Fruit fly (Drosophila melanogaster) whole organism, embryonic: ENCODE results near the gene Polr3E.
A peak's percentile ranks its signal among the peaks of the same experiment; 100 is the strongest.

Experiments
- Atf-2 ChIP-seq: fragments of 200-800 bp; sonication (Bioruptor generic); optimal IDR thresholded peaks from 2 replicates; lab custom pipeline; 2016; ENCODE audit warnings: missing biosample characterization, missing genetic modification characterization
- BEAF-32 ChIP-seq: fragments of 200-800 bp; sonication (Bioruptor generic); optimal IDR thresholded peaks from 3 replicates; lab custom pipeline; 2017; ENCODE audit warnings: missing biosample characterization, missing genetic modification characterization, mild to moderate bottlenecking, moderate library complexity, missing genetic modification reagents
- Blimp-1 ChIP-seq: fragments of 200-800 bp; sonication (Bioruptor generic); optimal IDR thresholded peaks from 3 replicates; lab custom pipeline; 2018; ENCODE audit warnings: missing biosample characterization, missing genetic modification characterization, mild to moderate bottlenecking, moderate library complexity, missing genetic modification reagents
- CG10565 ChIP-seq: fragments of 200-800 bp; sonication (Bioruptor generic); optimal IDR thresholded peaks from 3 replicates; lab custom pipeline; 2016; ENCODE audit warnings: missing biosample characterization, mild to moderate bottlenecking, missing genetic modification characterization
- CG1233 ChIP-seq: fragments of 200-800 bp; sonication (Bioruptor generic); optimal IDR thresholded peaks from 4 replicates; lab custom pipeline; 2018; ENCODE audit warnings: missing biosample characterization, mild to moderate bottlenecking, missing genetic modification characterization
- CG12659 ChIP-seq: fragments of 200-800 bp; sonication (Bioruptor generic); optimal IDR thresholded peaks from 3 replicates; lab custom pipeline; 2017; ENCODE audit warnings: mild to moderate bottlenecking, missing biosample characterization, missing genetic modification reagents, missing genetic modification characterization
- CG13123 ChIP-seq: fragments of 200-800 bp; sonication (Bioruptor generic); optimal IDR thresholded peaks from 2 replicates; lab custom pipeline; 2016; ENCODE audit warnings: missing biosample characterization, missing genetic modification characterization
- CG1602 ChIP-seq: fragments of 200-800 bp; sonication (Bioruptor generic); optimal IDR thresholded peaks from 3 replicates; lab custom pipeline; 2016; ENCODE audit warnings: missing biosample characterization, missing genetic modification characterization
- CG16779 ChIP-seq: fragments of 200-800 bp; sonication (Bioruptor generic); IDR thresholded peaks from 2 replicates; pipeline ENCODE4 v1.3.6; 2022; ENCODE audit warnings: missing biosample characterization, missing genetic modification characterization
- CG17359 ChIP-seq: fragments of 200-800 bp; sonication (Bioruptor generic); optimal IDR thresholded peaks from 3 replicates; lab custom pipeline; 2018; ENCODE audit warnings: missing biosample characterization, mild to moderate bottlenecking, missing genetic modification characterization, moderate library complexity
- CG17361 ChIP-seq: fragments of 200-800 bp; sonication (Bioruptor generic); IDR thresholded peaks from 3 replicates; pipeline ENCODE4 v1.3.6; 2022; ENCODE audit warnings: missing biosample characterization, missing genetic modification characterization
- CG17802 ChIP-seq: fragments of 200-800 bp; sonication (Bioruptor generic); optimal IDR thresholded peaks from 2 replicates; lab custom pipeline; 2018; ENCODE audit warnings: missing biosample characterization, mild to moderate bottlenecking, missing genetic modification characterization, moderate library complexity
- CG32772 ChIP-seq: fragments of 200-800 bp; sonication (Bioruptor generic); IDR thresholded peaks from 2 replicates; pipeline ENCODE4 v1.3.6; 2022; ENCODE audit warnings: missing biosample characterization, missing genetic modification characterization
- CG3726 ChIP-seq: fragments of 200-800 bp; sonication (Bioruptor generic); IDR thresholded peaks from 3 replicates; pipeline ENCODE4, ENCODE4 v1.3.6; 2022; ENCODE audit warnings: missing biosample characterization, missing genetic modification characterization
- CG4404 ChIP-seq: fragments of 200-800 bp; sonication (Bioruptor generic); IDR thresholded peaks from 2 replicates; pipeline ENCODE4 v1.3.6; 2022; ENCODE audit warnings: missing biosample characterization, missing genetic modification characterization
- CG5245 ChIP-seq: fragments of 200-800 bp; sonication (Bioruptor generic); optimal IDR thresholded peaks from 3 replicates; lab custom pipeline; 2016; ENCODE audit warnings: missing biosample characterization, missing genetic modification characterization
- CG6272 ChIP-seq: fragments of 200-800 bp; sonication (Bioruptor generic); IDR thresholded peaks from 2 replicates; pipeline ENCODE4 v1.3.6; 2022; ENCODE audit warnings: missing biosample characterization, missing genetic modification characterization
- CG6765 ChIP-seq: fragments of 200-800 bp; sonication (Bioruptor generic); optimal IDR thresholded peaks from 3 replicates; lab custom pipeline; 2017; ENCODE audit warnings: missing biosample characterization, mild to moderate bottlenecking, missing genetic modification characterization
- CG7745 ChIP-seq: fragments of 200-800 bp; sonication (Bioruptor generic); optimal IDR thresholded peaks from 2 replicates; lab custom pipeline; 2018; ENCODE audit warnings: missing biosample characterization, mild to moderate bottlenecking, missing genetic modification characterization, moderate library complexity
- CG9215 ChIP-seq: fragments of 200-800 bp; sonication (Bioruptor generic); IDR thresholded peaks from 2 replicates; pipeline ENCODE4 v1.3.6; 2022; ENCODE audit warnings: missing biosample characterization, missing genetic modification characterization
- CG9437 ChIP-seq: fragments of 200-800 bp; sonication (Bioruptor generic); optimal IDR thresholded peaks from 2 replicates; lab custom pipeline; 2018; ENCODE audit warnings: missing biosample characterization, mild to moderate bottlenecking, missing genetic modification characterization
- CTCF ChIP-seq: fragments of 200-800 bp; sonication (Bioruptor generic); optimal IDR thresholded peaks from 2 replicates; lab custom pipeline; 2017; ENCODE audit warnings: missing biosample characterization, mild to moderate bottlenecking, missing genetic modification characterization, moderate library complexity
- CoRest ChIP-seq: fragments of 200-800 bp; sonication (Bioruptor generic); optimal IDR thresholded peaks from 3 replicates; lab custom pipeline; 2018; ENCODE audit warnings: missing biosample characterization, mild to moderate bottlenecking, missing genetic modification characterization, moderate library complexity
- Drgx ChIP-seq: fragments of 200-800 bp; sonication (Bioruptor generic); IDR thresholded peaks from 2 replicates; pipeline ENCODE4 v1.3.6; 2022; ENCODE audit warnings: missing biosample characterization, missing genetic modification characterization
- Ets97D ChIP-seq: fragments of 200-800 bp; sonication (Bioruptor generic); optimal IDR thresholded peaks from 3 replicates; lab custom pipeline; 2016; ENCODE audit warnings: missing biosample characterization, missing genetic modification characterization
- HHEX ChIP-seq: fragments of 200-800 bp; sonication (Bioruptor generic); optimal IDR thresholded peaks from 3 replicates; lab custom pipeline; 2017; ENCODE audit warnings: missing biosample characterization, mild to moderate bottlenecking, missing genetic modification characterization, missing genetic modification reagents
- HmgD ChIP-seq: fragments of 200-800 bp; sonication (Bioruptor generic); optimal IDR thresholded peaks from 3 replicates; lab custom pipeline; 2016; ENCODE audit warnings: missing biosample characterization, missing genetic modification characterization
- Max ChIP-seq: fragments of 200-800 bp; sonication (Bioruptor generic); optimal IDR thresholded peaks from 2 replicates; lab custom pipeline; 2016; ENCODE audit warnings: missing biosample characterization, mild to moderate bottlenecking, missing genetic modification characterization
- Myb ChIP-seq: fragments of 200-800 bp; sonication (Bioruptor generic); optimal IDR thresholded peaks from 2 replicates; lab custom pipeline; 2016; ENCODE audit warnings: missing biosample characterization, missing genetic modification characterization
- NfI ChIP-seq: fragments of 200-800 bp; sonication (Bioruptor generic); optimal IDR thresholded peaks from 3 replicates; lab custom pipeline; 2018; ENCODE audit warnings: missing biosample characterization, mild to moderate bottlenecking, missing genetic modification characterization, moderate library complexity
- Oli ChIP-seq: fragments of 200-800 bp; sonication (Bioruptor generic); optimal IDR thresholded peaks from 2 replicates; lab custom pipeline; 2018; ENCODE audit warnings: missing biosample characterization, mild to moderate bottlenecking, missing genetic modification characterization, moderate library complexity
- ap ChIP-seq: fragments of 200-800 bp; sonication (Bioruptor generic); IDR thresholded peaks from 2 replicates; pipeline ENCODE4 v1.3.6; 2022; ENCODE audit warnings: missing biosample characterization, missing genetic modification characterization
- btn ChIP-seq: fragments of 200-800 bp; sonication (Bioruptor generic); optimal IDR thresholded peaks from 2 replicates; lab custom pipeline; 2016; ENCODE audit warnings: missing biosample characterization, missing genetic modification characterization
- chif ChIP-seq, 2 experiments: fragments of 200-800 bp; sonication (Bioruptor generic); optimal IDR thresholded peaks; 3 replicates each; lab custom pipeline; 2016; ENCODE audit warnings: missing biosample characterization in 2 of 2, missing genetic modification characterization in 2 of 2
- dpn ChIP-seq, 2 experiments: fragments of 200-800 bp; sonication (Bioruptor generic); optimal IDR thresholded peaks; 3 replicates each; lab custom pipeline; 2016; ENCODE audit warnings: missing biosample characterization in 2 of 2, missing genetic modification characterization in 2 of 2
- en ChIP-seq: fragments of 200-800 bp; sonication (Bioruptor generic); optimal IDR thresholded peaks from 2 replicates; lab custom pipeline; 2016; ENCODE audit warnings: missing biosample characterization, missing genetic modification characterization
- ewg ChIP-seq: fragments of 200-800 bp; sonication (Bioruptor generic); optimal IDR thresholded peaks from 3 replicates; lab custom pipeline; 2017; ENCODE audit warnings: mild to moderate bottlenecking, missing biosample characterization, missing genetic modification reagents, missing genetic modification characterization
- gcm ChIP-seq: fragments of 200-800 bp; sonication (Bioruptor generic); optimal IDR thresholded peaks from 2 replicates; lab custom pipeline; 2019; ENCODE audit warnings: missing biosample characterization, mild to moderate bottlenecking, missing genetic modification characterization, moderate library complexity
- kni ChIP-seq: fragments of 200-800 bp; sonication (Bioruptor generic); optimal IDR thresholded peaks from 3 replicates; lab custom pipeline; 2017; ENCODE audit warnings: mild to moderate bottlenecking, missing biosample characterization, missing genetic modification reagents, missing genetic modification characterization
- lmd ChIP-seq: fragments of 200-800 bp; sonication (Bioruptor generic); IDR thresholded peaks from 2 replicates; pipeline ENCODE4 v1.3.6; 2022; ENCODE audit warnings: missing biosample characterization, missing genetic modification characterization
- oc ChIP-seq: fragments of 200-800 bp; sonication (Bioruptor generic); optimal IDR thresholded peaks from 2 replicates; lab custom pipeline; 2018; ENCODE audit warnings: missing biosample characterization, mild to moderate bottlenecking, missing genetic modification characterization, moderate library complexity
- pnt ChIP-seq: fragments of 200-800 bp; sonication (Bioruptor generic); optimal IDR thresholded peaks from 3 replicates; lab custom pipeline; 2016; ENCODE audit warnings: missing biosample characterization, missing genetic modification characterization
- row ChIP-seq: fragments of 200-800 bp; sonication (Bioruptor generic); IDR thresholded peaks from 3 replicates; pipeline ENCODE4 v1.3.6; 2022; ENCODE audit warnings: missing biosample characterization, missing genetic modification characterization
- run ChIP-seq: fragments of 200-800 bp; sonication (Bioruptor generic); optimal IDR thresholded peaks from 3 replicates; lab custom pipeline; 2018; ENCODE audit warnings: missing biosample characterization, mild to moderate bottlenecking, missing genetic modification characterization
- sens-2 ChIP-seq: fragments of 200-800 bp; sonication (Bioruptor generic); IDR thresholded peaks from 2 replicates; pipeline ENCODE4 v1.3.6; 2022; ENCODE audit warnings: missing biosample characterization, missing genetic modification characterization
- slp2 ChIP-seq: fragments of 200-800 bp; sonication (Bioruptor generic); optimal IDR thresholded peaks from 2 replicates; lab custom pipeline; 2016; ENCODE audit warnings: missing biosample characterization, missing genetic modification characterization
- ssp ChIP-seq: fragments of 200-800 bp; sonication (Bioruptor generic); IDR thresholded peaks from 2 replicates; pipeline ENCODE4 v1.3.6; 2022; ENCODE audit warnings: missing biosample characterization, missing genetic modification characterization
- vvl ChIP-seq: fragments of 200-800 bp; sonication (Bioruptor generic); IDR thresholded peaks from 2 replicates; pipeline ENCODE4 v1.3.6; 2022; ENCODE audit warnings: missing biosample characterization, missing genetic modification characterization
- wdn ChIP-seq: fragments of 200-800 bp; sonication (Bioruptor generic); IDR thresholded peaks from 2 replicates; pipeline ENCODE4 v1.3.6; 2022; ENCODE audit warnings: missing biosample characterization, missing genetic modification characterization
- wek ChIP-seq: fragments of 200-800 bp; sonication (Bioruptor generic); optimal IDR thresholded peaks from 3 replicates; lab custom pipeline; 2018; ENCODE audit warnings: missing biosample characterization, mild to moderate bottlenecking, missing genetic modification characterization, moderate library complexity

The Polr3E gene

DNA sequence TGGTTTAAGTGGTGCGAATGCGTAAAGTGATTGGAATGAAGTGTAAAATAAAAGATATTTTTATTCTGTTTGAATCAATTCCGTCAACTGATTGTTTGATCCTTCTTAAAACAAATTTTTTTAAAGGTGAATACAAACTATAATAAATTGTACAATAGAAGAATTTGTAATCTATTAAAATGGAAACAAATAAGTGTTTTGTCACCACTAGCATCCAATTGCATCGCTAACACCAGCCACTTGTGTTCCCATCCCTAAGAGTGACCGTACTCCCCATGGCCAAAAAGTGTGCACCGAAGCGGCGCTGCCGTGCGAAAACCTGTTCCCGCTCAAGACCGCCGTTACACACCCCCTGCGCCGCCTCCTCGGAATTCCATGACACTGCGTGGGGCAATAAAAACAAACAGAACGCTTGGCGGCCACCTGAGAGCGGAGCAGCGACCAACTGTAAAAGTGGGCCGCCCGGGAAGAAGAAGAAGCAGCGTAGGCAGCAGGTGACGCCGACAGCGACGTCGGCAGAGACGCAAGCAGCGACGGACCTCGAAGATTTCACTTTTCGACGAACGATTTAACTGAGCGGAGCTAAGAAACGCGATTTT, 3.9 kb upstream of the Polr3E start, which contains the start of gene Pdss2 (continued):
- TF ChIP-seq CG32772 (GFP tag; lab: Robert Waterston, UW) (peak; percentile 73), CG1233 (peak; percentile 29), CG16779 (GFP tag; lab: Robert Waterston, UW) (0 out of 2 replicates have a peak, but pooled peaks have one; percentile 8), NfI (peak; percentile 69), CG6765 (GFP tag; lab: Kevin White, UChicago) (peak; percentile 50), Drgx (peak; percentile 51), CoRest (tag; lab: Kevin White, UChicago) (peak; percentile 87), Max (peak; percentile 60), CG17802 (tag; lab: Kevin White, UChicago) (peak; percentile 42), CG17359 (tag; lab: Kevin White, UChicago) (peak; percentile 51), run (tag; lab: Kevin White, UChicago) (peak; percentile 52), sens-2 (GFP tag; lab: Robert Waterston, UW) (peak; percentile 46; the same call in 1 of the 2 replicates), CG12659 (GFP tag; lab: Kevin White, UChicago) (peak; percentile 58), Myb (GFP tag; lab: Kevin White, UChicago) (peak; percentile 24), CG10565 (GFP tag; lab: Kevin White, UChicago) (no peak), CG3726 (0 out of 3 replicates have a peak, but pooled peaks have one; percentile 63), CG9437 (peak; percentile 47), btn (GFP tag; lab: Kevin White, UChicago) (peak; percentile 25), Oli (tag; lab: Kevin White, UChicago) (peak; percentile 37), kni (GFP tag; lab: Kevin White, UChicago) (peak; percentile 98), Atf-2 (GFP tag; lab: Kevin White, UChicago) (peak; percentile 27), CTCF (GFP tag; lab: Kevin White, UChicago) (no peak), lmd (peak; percentile 74), gcm (GFP tag; lab: Kevin White, UChicago) (no peak), row (GFP tag; lab: Robert Waterston, UW) (peak; percentile 92), chif (GFP tag; optimal IDR thresholded peaks at IDR 0.05; lab: Kevin White, UChicago) (peak in 1 of 2 experiments; percentile 65), ewg (GFP tag; lab: Kevin White, UChicago) (peak; percentile 30), CG13123 (GFP tag; lab: Kevin White, UChicago) (peak; percentile 37), CG7745 (tag; lab: Kevin White, UChicago) (no peak), ssp (GFP tag; lab: Robert Waterston, UW) (peak; percentile 77), oc (peak; percentile 67), wdn (GFP tag; lab: Robert Waterston, UW) (peak; percentile 63; the same call in 1 of the 2 replicates), CG6272 (GFP tag; lab: Robert Waterston, UW) (peak; percentile 85), HmgD (GFP tag; lab: Kevin White, UChicago) (peak; percentile 55), ap (peak; percentile 50), Ets97D (GFP tag; lab: Kevin White, UChicago) (peak; percentile 61), CG1602 (peak; percentile 68), en (no peak), CG5245 (peak; percentile 39), CG9215 (peak; percentile 73), slp2 (GFP tag; lab: Kevin White, UChicago) (peak; percentile 37), dpn (GFP tag; optimal IDR thresholded peaks at IDR 0.05; lab: Kevin White, UChicago) (peak; percentile 65 to 71), pnt (GFP tag; lab: Kevin White, UChicago) (peak; percentile 63), vvl (GFP tag; lab: Robert Waterston, UW) (peak; percentile 78), HHEX (peak; percentile 56), CG4404 (peak; percentile 70), wek (GFP tag; lab: Kevin White, UChicago) (peak; percentile 8), CG17361 (GFP tag; lab: Robert Waterston, UW) (peak; percentile 78), BEAF-32 (GFP tag; lab: Kevin White, UChicago) (peak; percentile 83), Blimp-1 (peak; percentile 92)
